Worm (Caenorhabditis elegans) whole organism, L3 larva: ENCODE results near the gene nhr-158.

ENCODE experiments used
- R02D3.7 ChIP-seq: fragments of 150-350 bp; optimal IDR thresholded peaks from 2 replicates; lab custom pipeline; 2014; ENCODE audit warnings: missing biosample characterization, missing genetic modification characterization
- ZK546.5 ChIP-seq: sonication (generic microtip); optimal IDR thresholded peaks from 2 replicates; lab custom pipeline; 2017; ENCODE audit warnings: missing biosample characterization, missing genetic modification characterization
- aly-2 ChIP-seq: fragments of 150-350 bp; optimal IDR thresholded peaks from 2 replicates; lab custom pipeline; 2014; ENCODE audit warnings: missing biosample characterization, missing genetic modification characterization
- ama-1 ChIP-seq: fragments of 150-350 bp; optimal IDR thresholded peaks from 2 replicates; lab custom pipeline; 2018
- ceh-16 ChIP-seq: sonication (generic microtip); optimal IDR thresholded peaks from 2 replicates; lab custom pipeline; 2017; ENCODE audit warnings: missing biosample characterization, missing genetic modification characterization
- ceh-82 ChIP-seq: fragments of 150-350 bp; optimal IDR thresholded peaks from 2 replicates; lab custom pipeline; 2014; ENCODE audit warnings: missing biosample characterization, missing genetic modification characterization
- ceh-9 ChIP-seq: sonication (generic microtip); optimal IDR thresholded peaks from 2 replicates; lab custom pipeline; 2018; ENCODE audit warnings: missing biosample characterization, missing genetic modification characterization
- daf-12 ChIP-seq: fragments of 150-350 bp; optimal IDR thresholded peaks from 2 replicates; lab custom pipeline; 2014; ENCODE audit warnings: missing biosample characterization, missing genetic modification reagents, missing genetic modification characterization
- egl-27 ChIP-seq: sonication (generic microtip); optimal IDR thresholded peaks from 4 replicates; lab custom pipeline; 2017; ENCODE audit warnings: missing biosample characterization, missing genetic modification reagents, missing genetic modification characterization
- elt-1 ChIP-seq: fragments of 150-350 bp; optimal IDR thresholded peaks from 2 replicates; lab custom pipeline; 2014; ENCODE audit warnings: missing biosample characterization, missing genetic modification characterization
- elt-2 ChIP-seq: sonication (generic microtip); optimal IDR thresholded peaks from 2 replicates; lab custom pipeline; 2016; ENCODE audit warnings: missing genetic modification reagents, mild to moderate bottlenecking, missing genetic modification characterization, missing compliant biosample characterization
- eor-1 ChIP-seq, 2 experiments: fragments of 150-350 bp; optimal IDR thresholded peaks; 2 replicates each; lab custom pipeline; 2014 to 2018; ENCODE audit warnings: missing biosample characterization in 2 of 2, missing genetic modification characterization in 2 of 2
- fkh-10 ChIP-seq: sonication (generic microtip); optimal IDR thresholded peaks from 2 replicates; lab custom pipeline; 2017; ENCODE audit warnings: missing biosample characterization, missing genetic modification reagents, missing genetic modification characterization
- fkh-2 ChIP-seq: fragments of 150-350 bp; optimal IDR thresholded peaks from 2 replicates; lab custom pipeline; 2014; ENCODE audit warnings: missing biosample characterization, missing genetic modification reagents, missing genetic modification characterization
- fos-1 ChIP-seq: fragments of 150-350 bp; optimal IDR thresholded peaks from 2 replicates; lab custom pipeline; 2014; ENCODE audit warnings: missing biosample characterization, missing genetic modification characterization
- hmg-11 ChIP-seq: sonication (generic microtip); optimal IDR thresholded peaks from 2 replicates; lab custom pipeline; 2016; ENCODE audit warnings: missing genetic modification characterization, missing compliant biosample characterization
- jun-1 ChIP-seq: fragments of 150-350 bp; optimal IDR thresholded peaks from 2 replicates; lab custom pipeline; 2014; ENCODE audit warnings: missing biosample characterization, missing genetic modification reagents, missing genetic modification characterization
- lin-39 ChIP-seq: fragments of 150-350 bp; optimal IDR thresholded peaks from 2 replicates; lab custom pipeline; 2018; ENCODE audit warnings: missing biosample characterization, missing genetic modification reagents, missing genetic modification characterization
- lsy-12 ChIP-seq: sonication (generic microtip); optimal IDR thresholded peaks from 2 replicates; lab custom pipeline; 2016; ENCODE audit warnings: mild to moderate bottlenecking, missing genetic modification characterization, missing compliant biosample characterization
- nfya-1 ChIP-seq: sonication (generic microtip); optimal IDR thresholded peaks from 2 replicates; lab custom pipeline; 2017; ENCODE audit warnings: missing genetic modification characterization, mild to moderate bottlenecking, missing compliant biosample characterization, antibody characterized with exemption, moderate library complexity; ENCODE audit not compliant: insufficient read depth
- nhr-11 ChIP-seq: fragments of 150-350 bp; optimal IDR thresholded peaks from 2 replicates; lab custom pipeline; 2014; ENCODE audit warnings: missing biosample characterization, missing genetic modification characterization
- nhr-237 ChIP-seq: fragments of 150-350 bp; optimal IDR thresholded peaks from 2 replicates; lab custom pipeline; 2014; ENCODE audit warnings: missing biosample characterization, missing genetic modification characterization
- nhr-25 ChIP-seq: sonication (generic microtip); optimal IDR thresholded peaks from 2 replicates; lab custom pipeline; 2017; ENCODE audit warnings: missing biosample characterization, missing genetic modification characterization
- nhr-43 ChIP-seq: sonication (generic microtip); optimal IDR thresholded peaks from 2 replicates; lab custom pipeline; 2016; ENCODE audit warnings: mild to moderate bottlenecking, missing genetic modification characterization, missing compliant biosample characterization; ENCODE audit not compliant: poor library complexity, severe bottlenecking
- nhr-76 ChIP-seq: fragments of 150-350 bp; sonication (generic microtip); optimal IDR thresholded peaks from 5 replicates; lab custom pipeline; 2014; ENCODE audit warnings: missing biosample characterization, missing genetic modification characterization
- nhr-77 ChIP-seq: fragments of 150-350 bp; optimal IDR thresholded peaks from 2 replicates; lab custom pipeline; 2014; ENCODE audit warnings: missing biosample characterization, missing genetic modification characterization
- pha-4 ChIP-seq: fragments of 150-350 bp; optimal IDR thresholded peaks from 2 replicates; lab custom pipeline; 2014; ENCODE audit warnings: missing biosample characterization, missing genetic modification reagents, missing genetic modification characterization
- pqm-1 ChIP-seq: fragments of 150-350 bp; optimal IDR thresholded peaks from 2 replicates; lab custom pipeline; 2017; ENCODE audit warnings: missing biosample characterization, missing genetic modification characterization, inconsistent platforms
- skn-1 ChIP-seq: fragments of 150-350 bp; optimal IDR thresholded peaks from 2 replicates; lab custom pipeline; 2014; ENCODE audit warnings: missing biosample characterization, missing genetic modification characterization
- unc-39 ChIP-seq: sonication (generic microtip); optimal IDR thresholded peaks from 4 replicates; lab custom pipeline; 2017; ENCODE audit warnings: missing biosample characterization, missing genetic modification characterization
- unc-62 ChIP-seq: fragments of 150-350 bp; sonication (generic microtip); optimal IDR thresholded peaks from 4 replicates; lab custom pipeline; 2014; ENCODE audit warnings: missing biosample characterization, missing genetic modification reagents, missing genetic modification characterization
- zag-1 ChIP-seq: fragments of 150-350 bp; optimal IDR thresholded peaks from 2 replicates; lab custom pipeline; 2014; ENCODE audit warnings: missing biosample characterization, missing genetic modification characterization
- ztf-4 ChIP-seq: fragments of 150-350 bp; optimal IDR thresholded peaks from 2 replicates; lab custom pipeline; 2014; ENCODE audit warnings: missing biosample characterization, missing genetic modification characterization

The nhr-158 gene

ce11 chrV:3860123-3860522, 13.8 kb downstream of the nhr-158 start, which contains the start of gene nhr-189:
Gene nhr-189 (minus strand): TSS chrV:3860243.
- no peak for TF ChIP-seq aly-2 (tag; lab: Kevin White, UChicago)
- no peak for TF ChIP-seq nfya-1 (tag; lab: Kevin White, UChicago)
- no peak for TF ChIP-seq nhr-237 (tag; lab: Kevin White, UChicago)
- no peak for TF ChIP-seq nhr-25 (tag; lab: Kevin White, UChicago)
- no peak for TF ChIP-seq ama-1 (lab: Kevin White, UChicago)
- TF ChIP-seq daf-12 = no peak
- TF ChIP-seq eor-1 (tag; optimal IDR thresholded peaks at IDR 0.05; lab: Kevin White, UChicago) = no peak
- TF ChIP-seq unc-39 (tag; lab: Kevin White, UChicago) = no peak
- TF ChIP-seq nhr-77 (tag; lab: Kevin White, UChicago) = no peak
- no peak for TF ChIP-seq nhr-11 (tag; lab: Kevin White, UChicago)
- no peak for TF ChIP-seq fkh-10 (GFP tag; lab: Kevin White, UChicago)
- no peak for TF ChIP-seq elt-2 (tag; lab: Kevin White, UChicago)
- no peak for TF ChIP-seq ZK546.5
- no peak for TF ChIP-seq R02D3.7 (tag; lab: Kevin White, UChicago)
- TF ChIP-seq nhr-76 (tag; lab: Kevin White, UChicago) = no peak
- TF ChIP-seq jun-1 (tag; lab: Kevin White, UChicago) = no peak

ce11 chrV:3857778-3858177, 16.2 kb downstream of the nhr-158 start, which contains the start of gene nhr-188:
Gene nhr-188 (minus strand): TSS chrV:3857861.
- TF ChIP-seq nhr-76 (tag; lab: Kevin White, UChicago) = no peak
- TF ChIP-seq nhr-11 (tag; lab: Kevin White, UChicago) = peak; percentile 4

DNA sequence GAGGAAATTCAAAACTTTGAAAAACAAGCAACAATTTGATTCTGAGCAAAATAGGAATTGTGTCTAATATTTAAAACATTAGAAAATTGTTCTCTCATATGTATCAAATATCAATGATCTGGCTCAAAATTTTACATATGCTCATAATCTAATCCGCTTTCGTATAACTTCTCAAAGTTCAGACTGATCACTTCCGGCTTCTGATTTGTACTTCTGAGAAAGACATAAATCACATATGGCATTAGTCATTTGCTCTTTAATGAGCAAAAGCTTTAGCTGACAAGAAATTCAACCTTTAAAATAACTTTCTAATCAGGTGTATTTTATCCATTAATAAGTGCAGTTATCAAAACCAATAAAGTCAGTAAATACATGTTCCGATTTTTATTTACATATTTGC, 18.0 kb downstream of the nhr-158 start:
- TF ChIP-seq nhr-76 (tag; lab: Kevin White, UChicago) (no peak), fkh-2 (tag; lab: Kevin White, UChicago) (no peak), ceh-9 (tag; lab: Kevin White, UChicago) (no peak), nhr-25 (tag; lab: Kevin White, UChicago) (no peak), ceh-16 (tag; lab: Kevin White, UChicago) (no peak), nhr-43 (no peak), zag-1 (tag; lab: Kevin White, UChicago) (no peak), nfya-1 (tag; lab: Kevin White, UChicago) (no peak)

DNA sequence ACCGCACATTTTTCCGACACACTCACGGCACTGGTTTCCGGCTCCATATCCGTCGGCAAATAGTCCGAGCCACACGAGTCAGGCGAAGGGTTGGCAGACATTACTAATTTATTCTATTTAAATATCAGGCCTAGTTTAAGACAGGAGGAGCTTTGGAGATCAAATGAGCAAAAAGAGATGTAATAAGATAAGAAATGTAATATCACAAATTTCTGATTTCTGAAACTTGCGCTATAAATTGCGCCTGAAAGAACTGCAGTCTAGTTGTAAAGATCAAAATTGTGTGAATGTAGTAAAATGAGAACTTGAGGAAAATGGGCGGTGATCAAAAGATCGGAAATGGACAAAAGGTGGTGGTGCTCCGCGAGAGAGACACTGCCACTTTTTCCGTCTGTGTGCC, 19.1 kb downstream of the nhr-158 start, which contains the start of gene nhr-186:
nhr-186 (minus strand) TSS at position 101 of the 400 bp plus-strand sequence.
- TF ChIP-seq eor-1 (tag; optimal IDR thresholded peaks at IDR 0.05; lab: Kevin White, UChicago) (no peak), hmg-11 (no peak), unc-62 (no peak), fos-1 (tag; lab: Kevin White, UChicago) (no peak), skn-1 (no peak), elt-1 (no peak), nhr-25 (tag; lab: Kevin White, UChicago) (no peak), ZK546.5 (no peak)

ce11 chrV:3851760-3852159, 22.2 kb downstream of the nhr-158 start:
- TF ChIP-seq elt-2 (tag; lab: Kevin White, UChicago) = peak; percentile 81
- no peak for TF ChIP-seq R02D3.7 (tag; lab: Kevin White, UChicago)
- no peak for TF ChIP-seq fkh-10 (GFP tag; lab: Kevin White, UChicago)
- no peak for TF ChIP-seq zag-1 (tag; lab: Kevin White, UChicago)
- no peak for TF ChIP-seq nhr-11 (tag; lab: Kevin White, UChicago)
- no peak for TF ChIP-seq ztf-4
- peak; percentile 79 for TF ChIP-seq pqm-1 (tag; lab: Kevin White, UChicago)
- TF ChIP-seq unc-62 = no peak
- peak; percentile 19 for TF ChIP-seq pha-4 (tag; lab: Kevin White, UChicago)
- no peak for TF ChIP-seq ceh-82 (tag; lab: Kevin White, UChicago)
- TF ChIP-seq jun-1 (tag; lab: Kevin White, UChicago) = peak; percentile 26

- TF ChIP-seq nhr-237 (tag; lab: Kevin White, UChicago) (no peak), egl-27 (no peak), lsy-12 (tag; lab: Kevin White, UChicago) (no peak), zag-1 (tag; lab: Kevin White, UChicago) (no peak), elt-1 (no peak), lin-39 (no peak), elt-2 (tag; lab: Kevin White, UChicago) (no peak), jun-1 (tag; lab: Kevin White, UChicago) (no peak), daf-12 (no peak), aly-2 (tag; lab: Kevin White, UChicago) (no peak)
Measured at ce11 chrV:3847268-3847667, 26.7 kb downstream of the nhr-158 start, which contains the start of gene nhr-185. Gene nhr-185 (minus strand): TSS chrV:3847368.
